Worm (Caenorhabditis elegans) whole organism, L4 larva: ENCODE data around the gene egrh-2.

ENCODE experiments used
- F10B5.3 ChIP-seq: sonication (generic microtip); optimal IDR thresholded peaks from 2 replicates; lab custom pipeline; 2016; ENCODE audit warnings: mild to moderate bottlenecking, missing genetic modification characterization, missing compliant biosample characterization
- F44E2.7 ChIP-seq: fragments of 200-800 bp; sonication (Bioruptor generic); IDR thresholded peaks from 2 replicates; pipeline ENCODE4 v2.1.2; 2022; ENCODE audit warnings: missing genetic modification characterization, missing compliant biosample characterization
- Y75B8A.6 ChIP-seq: fragments of 200-800 bp; sonication (Bioruptor generic); IDR thresholded peaks from 2 replicates; pipeline ENCODE4 v1.3.6; 2022; ENCODE audit warnings: missing genetic modification reagents, missing genetic modification characterization, missing compliant biosample characterization
- ZK337.2 ChIP-seq: fragments of 200-800 bp; sonication (Bioruptor generic); IDR thresholded peaks from 2 replicates; pipeline ENCODE4 v1.3.6; 2022; ENCODE audit warnings: missing genetic modification reagents, missing genetic modification characterization, missing compliant biosample characterization
- aha-1 ChIP-seq: fragments of 150-350 bp; peaks from one replicate; lab custom pipeline; 2014; ENCODE audit warnings: missing biosample characterization, missing genetic modification characterization
- aly-2 ChIP-seq: sonication (generic microtip); optimal IDR thresholded peaks from 2 replicates; lab custom pipeline; 2018; ENCODE audit warnings: missing biosample characterization, missing genetic modification characterization
- arid-1 ChIP-seq: fragments of 200-800 bp; sonication (Bioruptor generic); conservative IDR thresholded peaks from 2 replicates; pipeline ENCODE4 v1.3.6; 2022; ENCODE audit warnings: missing genetic modification reagents, missing genetic modification characterization, missing compliant biosample characterization
- ceh-28 ChIP-seq: fragments of 150-350 bp; optimal IDR thresholded peaks from 2 replicates; lab custom pipeline; 2014; ENCODE audit warnings: missing biosample characterization, missing genetic modification reagents, missing genetic modification characterization
- ces-1 ChIP-seq: fragments of 150-350 bp; sonication (generic microtip); optimal IDR thresholded peaks from 4 replicates; lab custom pipeline; 2014; ENCODE audit warnings: missing biosample characterization, missing genetic modification reagents, missing genetic modification characterization
- daf-16 ChIP-seq, 3 experiments: sonication (generic microtip); optimal IDR thresholded peaks; 2 replicates each; lab custom pipeline; 2016 to 2017; ENCODE audit warnings: missing genetic modification characterization in 3 of 3, missing genetic modification reagents in 3 of 3, mild to moderate bottlenecking in 2 of 3, missing compliant biosample characterization in 2 of 3, missing biosample characterization in 1 of 3, moderate library complexity in 1 of 3
- dpl-1 ChIP-seq: fragments of 150-350 bp; optimal IDR thresholded peaks from 2 replicates; lab custom pipeline; 2014; ENCODE audit warnings: missing biosample characterization, missing genetic modification reagents, missing genetic modification characterization
- duxl-1 ChIP-seq: sonication (generic microtip); optimal IDR thresholded peaks from 2 replicates; lab custom pipeline; 2016; ENCODE audit warnings: mild to moderate bottlenecking, missing genetic modification characterization, moderate library complexity, missing compliant biosample characterization; ENCODE audit not compliant: poor library complexity
- dve-1 ChIP-seq: sonication (generic microtip); optimal IDR thresholded peaks from 2 replicates; lab custom pipeline; 2017; ENCODE audit warnings: antibody characterized with exemption, mild to moderate bottlenecking, missing genetic modification characterization, missing compliant biosample characterization; ENCODE audit not compliant: insufficient read depth
- hif-1 ChIP-seq, 2 experiments: sonication (generic microtip); optimal IDR thresholded peaks; 2 replicates each; lab custom pipeline; 2016 to 2017; ENCODE audit warnings: missing compliant biosample characterization in 2 of 2, missing genetic modification characterization in 2 of 2, missing genetic modification reagents in 2 of 2, missing genotype in 2 of 2, mild to moderate bottlenecking in 1 of 2
- jun-1 ChIP-seq: fragments of 150-350 bp; optimal IDR thresholded peaks from 2 replicates; lab custom pipeline; 2014; ENCODE audit warnings: missing biosample characterization, missing genetic modification reagents, missing genetic modification characterization
- lim-7 ChIP-seq: fragments of 200-800 bp; sonication (Bioruptor generic); IDR thresholded peaks from 2 replicates; pipeline ENCODE4 v1.3.6; 2022; ENCODE audit warnings: missing genetic modification characterization, missing compliant biosample characterization
- lin-15B ChIP-seq: fragments of 150-350 bp; sonication (generic microtip); optimal IDR thresholded peaks from 3 replicates; lab custom pipeline; 2014; ENCODE audit warnings: missing biosample characterization, missing genetic modification characterization
- lin-38 ChIP-seq: fragments of 200-800 bp; sonication (Bioruptor generic); IDR thresholded peaks from 2 replicates; pipeline ENCODE4 v1.3.6; 2022; ENCODE audit warnings: missing genetic modification reagents, missing genetic modification characterization, missing compliant biosample characterization
- lin-39 ChIP-seq: fragments of 150-350 bp; optimal IDR thresholded peaks from 2 replicates; lab custom pipeline; 2014; ENCODE audit warnings: missing biosample characterization, missing genetic modification reagents, missing genetic modification characterization
- lir-3 ChIP-seq: sonication (generic microtip); optimal IDR thresholded peaks from 2 replicates; lab custom pipeline; 2016; ENCODE audit warnings: mild to moderate bottlenecking, missing genetic modification characterization, missing compliant biosample characterization
- lsy-2 ChIP-seq, 2 experiments: fragments of 150-350 bp in 1 of 2; sonication (generic microtip) in 1 of 2; optimal IDR thresholded peaks; 2 replicates each; lab custom pipeline; 2014 to 2017; ENCODE audit warnings: missing biosample characterization in 2 of 2, missing genetic modification characterization in 2 of 2
- mep-1 ChIP-seq: fragments of 150-350 bp; sonication (generic microtip); optimal IDR thresholded peaks from 3 replicates; lab custom pipeline; 2014; ENCODE audit warnings: missing biosample characterization, missing genetic modification characterization
- mes-2 ChIP-seq: sonication (generic microtip); optimal IDR thresholded peaks from 2 replicates; lab custom pipeline; 2016; ENCODE audit warnings: missing genotype, mild to moderate bottlenecking, missing genetic modification characterization, missing compliant biosample characterization; ENCODE audit not compliant: poor library complexity, severe bottlenecking
- mxl-2 ChIP-seq: fragments of 200-800 bp; sonication (Bioruptor generic); conservative IDR thresholded peaks from 2 replicates; pipeline ENCODE4 v1.3.6; 2022; ENCODE audit warnings: missing genetic modification reagents, missing genetic modification characterization, missing compliant biosample characterization
- nhr-237 ChIP-seq: sonication (generic microtip); optimal IDR thresholded peaks from 2 replicates; lab custom pipeline; 2017; ENCODE audit warnings: missing biosample characterization, missing genetic modification characterization
- nhr-25 ChIP-seq: sonication (generic microtip); optimal IDR thresholded peaks from 2 replicates; lab custom pipeline; 2017; ENCODE audit warnings: missing genetic modification characterization, mild to moderate bottlenecking, missing compliant biosample characterization, antibody characterized with exemption, moderate library complexity, borderline replicate concordance; ENCODE audit not compliant: insufficient read depth
- nhr-42 ChIP-seq: fragments of 200-800 bp; sonication (Bioruptor generic); IDR thresholded peaks from 2 replicates; pipeline ENCODE4 v1.3.6; 2022; ENCODE audit warnings: missing genetic modification characterization, missing compliant biosample characterization
- nhr-48 ChIP-seq: sonication (generic microtip); optimal IDR thresholded peaks from 2 replicates; lab custom pipeline; 2016; ENCODE audit warnings: mild to moderate bottlenecking, missing genetic modification characterization, missing compliant biosample characterization
- nhr-76 ChIP-seq: fragments of 150-350 bp; optimal IDR thresholded peaks from 2 replicates; lab custom pipeline; 2014; ENCODE audit warnings: missing biosample characterization, missing genetic modification characterization
- saeg-2 ChIP-seq: fragments of 200-800 bp; sonication (Bioruptor generic); IDR thresholded peaks from 2 replicates; pipeline ENCODE4 v1.3.6; 2022; ENCODE audit warnings: missing genetic modification reagents, missing genetic modification characterization, missing compliant biosample characterization
- snpc-4 ChIP-seq: fragments of 150-350 bp; optimal IDR thresholded peaks from 2 replicates; lab custom pipeline; 2014; ENCODE audit warnings: missing biosample characterization, missing genetic modification characterization
- unc-39 ChIP-seq: sonication (generic microtip); optimal IDR thresholded peaks from 2 replicates; lab custom pipeline; 2017; ENCODE audit warnings: missing biosample characterization, missing genetic modification characterization
- unc-62 ChIP-seq, 3 experiments: fragments of 150-350 bp in 1 of 3; sonication (generic microtip); optimal IDR thresholded peaks in 2 of 3; peaks in 1 of 3; 1 replicate in 1 of 3; 2 replicates in 2 of 3; lab custom pipeline; 2014 to 2017; ENCODE audit warnings: missing biosample characterization in 3 of 3, missing genetic modification characterization in 3 of 3, missing genetic modification reagents in 3 of 3, missing genotype in 1 of 3
- ztf-11 ChIP-seq: fragments of 150-350 bp; optimal IDR thresholded peaks from 2 replicates; lab custom pipeline; 2014; ENCODE audit warnings: missing biosample characterization, missing genetic modification characterization
- ztf-7 ChIP-seq: fragments of 150-350 bp; optimal IDR thresholded peaks from 2 replicates; lab custom pipeline; 2014; ENCODE audit warnings: missing biosample characterization, missing genetic modification characterization

egrh-2 gene

ce11 chrIV:1009546-1009945 is 19.3 kb upstream of the egrh-2 start, which contains the start of gene Y55F3AM.9 (continued):
- no peak for TF ChIP-seq daf-16 (GFP tag; optimal IDR thresholded peaks at IDR 0.05; lab: Kevin White, UChicago)
- TF ChIP-seq daf-16 (tag; optimal IDR thresholded peaks at IDR 0.05; lab: Kevin White, UChicago), result peak; percentile 29
- TF ChIP-seq nhr-76 (tag; lab: Kevin White, UChicago), result no peak
- TF ChIP-seq lsy-2 (tag; optimal IDR thresholded peaks at IDR 0.05; lab: Kevin White, UChicago), result peak; percentile 14 to 60
- TF ChIP-seq arid-1, result no peak
- no peak for TF ChIP-seq snpc-4 (tag; lab: Kevin White, UChicago)
- peak; percentile 39 for TF ChIP-seq dpl-1

- no peak for TF ChIP-seq mep-1 (tag; lab: Kevin White, UChicago)
- TF ChIP-seq ceh-28 (tag; lab: Kevin White, UChicago), result peak; percentile 83
- peak; percentile 6 for TF ChIP-seq aha-1 (tag; lab: Kevin White, UChicago)
- TF ChIP-seq, all 104 proteins: peak for 2
Observed at ce11 chrIV:1006662-1007061, 16.4 kb upstream of the egrh-2 start.

- TF ChIP-seq ZK337.2 (GFP tag; lab: Robert Waterston, UW) (no peak), dve-1 (tag; lab: Kevin White, UChicago) (no peak), ztf-11 (tag; lab: Kevin White, UChicago) (no peak), nhr-237 (no peak), jun-1 (tag; lab: Kevin White, UChicago) (no peak), F10B5.3 (tag; lab: Kevin White, UChicago) (no peak), nhr-25 (no peak), lim-7 (GFP tag; lab: Robert Waterston, UW) (no peak), nhr-48 (no peak), Y75B8A.6 (GFP tag; lab: Robert Waterston, UW) (no peak), mxl-2 (GFP tag; lab: Robert Waterston, UW) (no peak), aly-2 (no peak), lir-3 (no peak), mes-2 (tag; lab: Kevin White, UChicago) (no peak), unc-62 (GFP tag; optimal IDR thresholded peaks at IDR 0.05 in 1 of 2; lab: Kevin White, UChicago) (no peak), unc-62 (tag; optimal IDR thresholded peaks at IDR 0.05; lab: Kevin White, UChicago) (no peak), nhr-42 (GFP tag; lab: Robert Waterston, UW) (no peak), ces-1 (GFP tag; lab: Kevin White, UChicago) (no peak), lin-15B (tag; lab: Kevin White, UChicago) (no peak)
Observed at ce11 chrIV:1005761-1006160, 15.5 kb upstream of the egrh-2 start, which contains the start of gene immp-2. immp-2 (minus strand) TSS chrIV:1005861.

- TF ChIP-seq lin-39 (tag; lab: Kevin White, UChicago), result no peak
- no peak for TF ChIP-seq hif-1 (tag; optimal IDR thresholded peaks at IDR 0.05; lab: Kevin White, UChicago)
- TF ChIP-seq mep-1 (tag; lab: Kevin White, UChicago), result no peak
- TF ChIP-seq ceh-28 (tag; lab: Kevin White, UChicago), result peak; percentile 97
Observed at ce11 chrIV:1000441-1000840, 10.2 kb upstream of the egrh-2 start.

- no peak for TF ChIP-seq lin-38
- no peak for TF ChIP-seq unc-39
- TF ChIP-seq F44E2.7, result no peak
- TF ChIP-seq duxl-1 (tag; lab: Kevin White, UChicago), result no peak
- TF ChIP-seq daf-16 (GFP tag; optimal IDR thresholded peaks at IDR 0.05; lab: Kevin White, UChicago), result no peak
- no peak for TF ChIP-seq daf-16 (tag; optimal IDR thresholded peaks at IDR 0.05; lab: Kevin White, UChicago)
- TF ChIP-seq ceh-28 (tag; lab: Kevin White, UChicago), result peak; percentile 99
- TF ChIP-seq saeg-2 (GFP tag; lab: Robert Waterston, UW), result no peak
- TF ChIP-seq ztf-7 (tag; lab: Kevin White, UChicago), result no peak
- TF ChIP-seq, all 104 proteins: peak for 1
Observed at ce11 chrIV:999675-1000074, 9.4 kb upstream of the egrh-2 start.
